Fruit fly (Drosophila melanogaster) Kc167 (cell line): ENCODE results near the gene CG3213.

ENCODE experiments used
- Sin3A ChIP-seq: fragments of >200 bp; optimal IDR thresholded peaks from 2 replicates; lab custom pipeline; 2018; ENCODE audit warnings: missing external identifiers
- h ChIP-seq: fragments of >200 bp; optimal IDR thresholded peaks from 3 replicates; lab custom pipeline; 2018; ENCODE audit warnings: missing external identifiers

- TF ChIP-seq Sin3A (no peak), h (lab: Kevin White, UChicago) (no peak)
Measured at dm6 chr2L:3514569-3515191, 4.8 kb downstream of the CG3213 start, which contains the start of the genes LeuRS and CG17593.
